Worm (Caenorhabditis elegans) whole organism, L3 larva: ENCODE measurements around the gene ztf-14.
A peak's percentile ranks its signal among the peaks of the same experiment; 100 is the strongest.

Experiments
- ama-1 ChIP-seq: fragments of 150-350 bp; optimal IDR thresholded peaks from 2 replicates; lab custom pipeline; 2018
- ceh-28 ChIP-seq: fragments of 150-350 bp; optimal IDR thresholded peaks from 2 replicates; lab custom pipeline; 2014; ENCODE audit warnings: missing biosample characterization, missing genetic modification reagents, missing genetic modification characterization
- daf-12 ChIP-seq: fragments of 150-350 bp; optimal IDR thresholded peaks from 2 replicates; lab custom pipeline; 2014; ENCODE audit warnings: missing biosample characterization, missing genetic modification reagents, missing genetic modification characterization
- eor-1 ChIP-seq, 2 experiments: fragments of 150-350 bp; optimal IDR thresholded peaks; 2 replicates each; lab custom pipeline; 2014 to 2018; ENCODE audit warnings: missing biosample characterization in 2 of 2, missing genetic modification characterization in 2 of 2
- lin-15B ChIP-seq: fragments of 150-350 bp; optimal IDR thresholded peaks from 2 replicates; lab custom pipeline; 2014; ENCODE audit warnings: missing biosample characterization, missing genetic modification characterization
- lin-39 ChIP-seq: fragments of 150-350 bp; optimal IDR thresholded peaks from 2 replicates; lab custom pipeline; 2018; ENCODE audit warnings: missing biosample characterization, missing genetic modification reagents, missing genetic modification characterization
- nhr-11 ChIP-seq: fragments of 150-350 bp; optimal IDR thresholded peaks from 2 replicates; lab custom pipeline; 2014; ENCODE audit warnings: missing biosample characterization, missing genetic modification characterization
- nhr-28 ChIP-seq: fragments of 150-350 bp; optimal IDR thresholded peaks from 2 replicates; lab custom pipeline; 2014; ENCODE audit warnings: missing biosample characterization, missing genetic modification characterization
- pqm-1 ChIP-seq: fragments of 150-350 bp; optimal IDR thresholded peaks from 2 replicates; lab custom pipeline; 2017; ENCODE audit warnings: missing biosample characterization, missing genetic modification characterization, inconsistent platforms
- snpc-4 ChIP-seq: fragments of 150-350 bp; optimal IDR thresholded peaks from 2 replicates; lab custom pipeline; 2014; ENCODE audit warnings: missing biosample characterization, missing genetic modification characterization
- unc-39 ChIP-seq: sonication (generic microtip); optimal IDR thresholded peaks from 4 replicates; lab custom pipeline; 2017; ENCODE audit warnings: missing biosample characterization, missing genetic modification characterization

DNA sequence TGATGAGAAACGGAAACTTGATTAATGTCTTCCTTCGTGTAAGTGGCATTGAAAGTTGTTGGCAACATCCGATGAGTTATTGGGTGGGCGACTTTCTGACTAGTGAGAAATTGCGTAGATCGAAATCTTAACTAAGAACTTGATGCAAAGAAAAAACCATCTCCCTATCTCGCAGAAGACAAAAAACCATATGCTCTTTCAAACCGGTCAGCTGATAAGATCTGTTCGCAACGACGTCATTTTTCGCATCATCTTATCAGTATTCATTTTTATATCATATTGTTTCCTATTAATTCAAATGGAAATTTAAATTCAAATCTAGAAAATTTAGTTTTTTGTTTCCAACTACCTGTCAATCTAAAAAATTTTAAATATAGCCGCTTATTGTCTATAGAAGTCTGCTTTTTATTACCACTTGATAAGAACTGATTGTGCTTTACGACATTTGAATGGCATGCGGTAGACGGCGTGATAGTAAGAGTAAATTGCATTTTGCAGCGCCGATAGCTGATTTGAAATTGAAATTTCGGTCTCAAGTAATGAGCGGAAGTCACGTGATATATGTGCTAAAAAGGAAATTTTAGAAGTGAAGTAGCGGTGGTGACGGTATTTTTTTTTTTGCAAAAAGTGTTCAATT is 4.7 kb downstream of the ztf-14 start:
- TF ChIP-seq unc-39 (tag; lab: Kevin White, UChicago) (no peak), nhr-11 (tag; lab: Kevin White, UChicago) (no peak), lin-39 (no peak), ama-1 (lab: Kevin White, UChicago) (no peak), ceh-28 (no peak), eor-1 (tag; optimal IDR thresholded peaks at IDR 0.05; lab: Kevin White, UChicago) (no peak), snpc-4 (tag; lab: Kevin White, UChicago) (no peak), daf-12 (tag; lab: Kevin White, UChicago) (no peak), pqm-1 (tag; lab: Kevin White, UChicago) (peak; percentile 17), nhr-28 (tag; lab: Kevin White, UChicago) (no peak), lin-15B (tag; lab: Kevin White, UChicago) (no peak)
